Fruit fly (Drosophila melanogaster) whole organism, pupa: ENCODE results near the gene rec.

Experiments used
- CG14655 ChIP-seq: fragments of 200-800 bp; sonication (Bioruptor generic); optimal IDR thresholded peaks from 3 replicates; lab custom pipeline; 2017; ENCODE audit warnings: mild to moderate bottlenecking, missing biosample characterization, missing genetic modification reagents, missing genetic modification characterization
- rn ChIP-seq: fragments of 200-800 bp; sonication (Bioruptor generic); IDR thresholded peaks from 2 replicates; pipeline ENCODE4 v1.3.6; 2022; ENCODE audit warnings: missing biosample characterization, missing genetic modification characterization

DNA sequence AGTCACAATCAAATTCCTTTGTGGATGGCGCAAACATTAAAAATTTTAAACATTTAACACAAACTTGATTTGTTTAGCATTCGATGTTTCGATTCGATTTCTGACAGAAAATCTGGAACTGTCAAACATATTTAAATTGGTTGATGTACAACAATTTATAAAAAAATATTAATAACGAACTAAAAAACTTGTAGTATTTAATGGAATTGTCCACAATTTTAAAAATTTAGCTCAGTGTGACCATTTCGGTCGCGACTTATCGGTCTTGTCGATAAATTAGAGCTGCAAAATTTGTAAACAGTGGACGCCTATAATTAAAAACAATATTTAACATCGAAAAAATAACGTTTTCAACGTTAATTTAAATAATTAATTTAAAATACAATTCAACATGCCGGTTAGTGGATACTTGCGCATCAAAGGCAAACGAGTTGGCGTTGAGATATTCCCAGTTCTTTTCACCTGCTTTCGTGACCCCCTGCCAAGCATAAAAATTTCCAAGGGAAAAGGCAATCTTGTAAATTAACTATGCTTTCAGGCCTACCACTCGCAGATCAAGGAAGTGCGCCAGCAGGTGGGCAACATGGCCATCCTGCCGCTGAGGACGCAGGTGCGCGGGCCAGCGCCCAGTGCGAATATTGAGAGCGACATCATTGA is 2.1 kb upstream of the rec start, which contains the start of the genes CG43317 and Arpc3A:
- TF ChIP-seq rn (GFP tag; lab: Robert Waterston, UW): no peak
- no peak for TF ChIP-seq CG14655
